Fruit fly (Drosophila melanogaster): ENCODE measurements around the gene CG45079.

Gene CG45079

DNA sequence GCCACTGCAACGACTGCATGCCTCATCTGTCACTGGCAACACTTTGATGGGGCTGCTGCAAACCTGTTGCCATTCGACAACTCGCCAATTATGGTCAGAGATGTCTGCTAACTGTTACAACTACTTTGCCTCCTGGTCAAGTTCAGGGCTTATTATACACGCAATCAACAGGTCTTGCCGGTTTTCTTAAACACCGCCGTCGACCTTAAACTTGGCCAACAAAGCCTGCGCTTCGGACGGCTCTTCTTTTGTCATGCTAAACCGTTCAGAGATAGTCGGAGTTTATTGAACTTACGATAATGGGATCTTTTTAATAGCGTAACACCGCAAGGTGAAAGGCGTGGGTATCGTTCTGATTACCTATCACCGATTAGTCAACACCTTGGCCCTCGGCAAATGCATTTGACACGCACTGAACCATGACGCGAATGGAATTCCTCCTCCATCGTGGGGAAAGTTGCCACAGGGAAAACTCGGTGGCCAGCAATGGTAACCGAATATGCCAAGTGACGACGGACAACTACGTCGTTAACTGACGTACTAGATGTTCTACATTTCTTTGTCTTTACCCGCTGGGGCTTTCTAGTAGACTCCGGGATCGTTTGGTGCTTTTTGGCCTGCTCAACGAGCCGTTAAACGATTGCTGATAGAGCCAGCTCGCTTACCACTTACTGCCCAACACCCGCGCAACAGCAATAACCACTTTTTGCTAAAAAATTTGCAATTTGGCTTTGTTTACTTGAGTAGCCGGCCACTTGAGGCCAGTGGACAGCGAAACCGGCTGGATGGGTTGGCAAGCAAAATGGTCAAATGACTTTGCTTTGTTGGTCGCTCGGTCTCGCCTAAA lies 13.2 kb upstream of the CG45079 start:
- TF ChIP-seq cnc (optimal IDR thresholded peaks at IDR 0.05), result no peak
- no peak for TF ChIP-seq pad (GFP tag; optimal IDR thresholded peaks at IDR 0.05)
- no peak for TF ChIP-seq kay (GFP tag; ENCODE audit: borderline replicate concordance)
- TF ChIP-seq CG33017 (tag; optimal IDR thresholded peaks at IDR 0.05), result no peak
- TF ChIP-seq CG12768 (GFP tag; optimal IDR thresholded peaks at IDR 0.05), result no peak
- TF ChIP-seq Mnt (GFP tag; optimal IDR thresholded peaks at IDR 0.05), result no peak
- TF ChIP-seq ovo (GFP tag; optimal IDR thresholded peaks at IDR 0.05), result no peak
- TF ChIP-seq CG5204 (GFP tag; optimal IDR thresholded peaks at IDR 0.05), result no peak
- no peak for TF ChIP-seq CG14711 (tag; optimal IDR thresholded peaks at IDR 0.05)
- TF ChIP-seq CG11617 (GFP tag; optimal IDR thresholded peaks at IDR 0.05), result no peak
- TF ChIP-seq Clk (GFP tag; optimal IDR thresholded peaks at IDR 0.05), result no peak
- TF ChIP-seq CG7101 (tag; optimal IDR thresholded peaks at IDR 0.05), result no peak
- no peak for TF ChIP-seq toe (GFP tag; optimal IDR thresholded peaks at IDR 0.05)
- TF ChIP-seq CG1620 (GFP tag; optimal IDR thresholded peaks at IDR 0.05), result no peak
- TF ChIP-seq tj (GFP tag; optimal IDR thresholded peaks at IDR 0.05), result no peak
- TF ChIP-seq Hr96 (GFP tag; optimal IDR thresholded peaks at IDR 0.05), result no peak

- TF ChIP-seq bab1 (GFP tag; optimal IDR thresholded peaks at IDR 0.05), result no peak
- peak; percentile 8 for TF ChIP-seq CG7045 (GFP tag; optimal IDR thresholded peaks at IDR 0.05)
- peak; percentile 17 for TF ChIP-seq CG11617 (GFP tag; optimal IDR thresholded peaks at IDR 0.05)
- TF ChIP-seq Crg-1 (GFP tag; optimal IDR thresholded peaks at IDR 0.05), result peak; percentile 68
- no peak for TF ChIP-seq CG14711 (tag; optimal IDR thresholded peaks at IDR 0.05)
- TF ChIP-seq CG33017 (tag; optimal IDR thresholded peaks at IDR 0.05), result peak; percentile 47
- TF ChIP-seq CG1620 (GFP tag; optimal IDR thresholded peaks at IDR 0.05), result no peak
- peak; percentile 88 for TF ChIP-seq tj (GFP tag; optimal IDR thresholded peaks at IDR 0.05)
- peak; percentile 53 for TF ChIP-seq cic (GFP tag; optimal IDR thresholded peaks at IDR 0.05)
- peak; percentile 58 for TF ChIP-seq ovo (GFP tag; optimal IDR thresholded peaks at IDR 0.05)
- peak; percentile 38 for TF ChIP-seq CG7101 (tag; optimal IDR thresholded peaks at IDR 0.05)
Measured at dm6 chr3R:17115668-17116067, 8.6 kb upstream of the CG45079 start.

dm6 chr3R:17116231-17116630 lies 8.0 kb upstream of the CG45079 start:
- TF ChIP-seq CG11617 (GFP tag; optimal IDR thresholded peaks at IDR 0.05) (no peak), toe (GFP tag; optimal IDR thresholded peaks at IDR 0.05) (no peak), ovo (GFP tag; optimal IDR thresholded peaks at IDR 0.05) (no peak), kay (GFP tag; ENCODE audit: borderline replicate concordance) (peak; percentile 90), CG14711 (tag; optimal IDR thresholded peaks at IDR 0.05) (peak; percentile 43), CG12768 (GFP tag; optimal IDR thresholded peaks at IDR 0.05) (peak; percentile 30), CG7101 (tag; optimal IDR thresholded peaks at IDR 0.05) (peak; percentile 19)

- TF ChIP-seq pad (GFP tag; optimal IDR thresholded peaks at IDR 0.05) (no peak), Crg-1 (GFP tag; optimal IDR thresholded peaks at IDR 0.05) (no peak), CG33017 (tag; optimal IDR thresholded peaks at IDR 0.05) (no peak), cic (GFP tag; optimal IDR thresholded peaks at IDR 0.05) (no peak), bab1 (GFP tag; optimal IDR thresholded peaks at IDR 0.05) (no peak), Mnt (GFP tag; optimal IDR thresholded peaks at IDR 0.05) (no peak), Hr96 (GFP tag; optimal IDR thresholded peaks at IDR 0.05) (no peak), Clk (GFP tag; optimal IDR thresholded peaks at IDR 0.05) (no peak), toe (GFP tag; optimal IDR thresholded peaks at IDR 0.05) (no peak), CG1620 (GFP tag; optimal IDR thresholded peaks at IDR 0.05) (no peak)
Measured at dm6 chr3R:17117607-17118327, 6.5 kb upstream of the CG45079 start.

- TF ChIP-seq cnc (optimal IDR thresholded peaks at IDR 0.05), result no peak
- TF ChIP-seq ovo (GFP tag; optimal IDR thresholded peaks at IDR 0.05), result no peak
- peak; percentile 43 for TF ChIP-seq bab1 (GFP tag; optimal IDR thresholded peaks at IDR 0.05)
- no peak for TF ChIP-seq Hr96 (GFP tag; optimal IDR thresholded peaks at IDR 0.05)
- TF ChIP-seq Crg-1 (GFP tag; optimal IDR thresholded peaks at IDR 0.05), result no peak
- TF ChIP-seq CG11617 (GFP tag; optimal IDR thresholded peaks at IDR 0.05), result no peak
- no peak for TF ChIP-seq kay (GFP tag; ENCODE audit: borderline replicate concordance)
- TF ChIP-seq Clk (GFP tag; optimal IDR thresholded peaks at IDR 0.05), result no peak
- peak; percentile 6 for TF ChIP-seq CG12768 (GFP tag; optimal IDR thresholded peaks at IDR 0.05)
- TF ChIP-seq CG7045 (GFP tag; optimal IDR thresholded peaks at IDR 0.05), result no peak
- TF ChIP-seq pad (GFP tag; optimal IDR thresholded peaks at IDR 0.05), result no peak
- TF ChIP-seq CG14711 (tag; optimal IDR thresholded peaks at IDR 0.05), result no peak
- no peak for TF ChIP-seq CG1620 (GFP tag; optimal IDR thresholded peaks at IDR 0.05)
- TF ChIP-seq cic (GFP tag; optimal IDR thresholded peaks at IDR 0.05), result peak; percentile 11
- TF ChIP-seq Mnt (GFP tag; optimal IDR thresholded peaks at IDR 0.05), result peak; percentile 7
- no peak for TF ChIP-seq CG5204 (GFP tag; optimal IDR thresholded peaks at IDR 0.05)
- peak; percentile 3 for TF ChIP-seq CG7101 (tag; optimal IDR thresholded peaks at IDR 0.05)
- no peak for TF ChIP-seq toe (GFP tag; optimal IDR thresholded peaks at IDR 0.05)
- peak; percentile 2 for TF ChIP-seq CG33017 (tag; optimal IDR thresholded peaks at IDR 0.05)
- TF ChIP-seq tj (GFP tag; optimal IDR thresholded peaks at IDR 0.05), result peak; percentile 80
Measured at dm6 chr3R:17118917-17119378, 5.3 kb upstream of the CG45079 start.

DNA sequence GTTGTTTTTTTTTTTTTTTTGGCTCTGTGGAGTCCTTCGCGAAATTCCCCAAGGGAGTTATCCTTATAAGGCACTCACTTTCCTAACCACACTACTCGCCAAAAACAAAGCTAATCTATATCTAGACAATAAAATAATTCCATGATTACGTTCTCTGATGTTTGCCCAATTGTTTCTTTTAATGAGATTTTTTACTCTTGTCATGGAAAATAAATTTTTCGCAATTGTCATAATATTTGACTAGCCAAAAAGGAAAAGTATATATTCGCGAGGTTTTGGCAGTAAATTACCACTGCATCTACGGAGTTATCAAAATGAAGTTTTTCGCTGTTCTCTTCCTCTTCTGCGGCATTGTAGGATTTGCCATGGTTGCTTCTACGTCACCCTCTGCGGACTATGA lies 4.1 kb upstream of the CG45079 start, which contains the start of gene CG34278:
CG34278 (plus strand) TSS at position 301 of the 400 bp plus-strand sequence.
- no peak for TF ChIP-seq Crg-1 (GFP tag; optimal IDR thresholded peaks at IDR 0.05)
- TF ChIP-seq cnc (optimal IDR thresholded peaks at IDR 0.05), result no peak
- no peak for TF ChIP-seq pad (GFP tag; optimal IDR thresholded peaks at IDR 0.05)
- no peak for TF ChIP-seq CG11617 (GFP tag; optimal IDR thresholded peaks at IDR 0.05)
- TF ChIP-seq CG5204 (GFP tag; optimal IDR thresholded peaks at IDR 0.05), result no peak
- no peak for TF ChIP-seq CG12768 (GFP tag; optimal IDR thresholded peaks at IDR 0.05)
- TF ChIP-seq CG7101 (tag; optimal IDR thresholded peaks at IDR 0.05), result no peak
- TF ChIP-seq CG14711 (tag; optimal IDR thresholded peaks at IDR 0.05), result no peak
- no peak for TF ChIP-seq CG1620 (GFP tag; optimal IDR thresholded peaks at IDR 0.05)
- no peak for TF ChIP-seq bab1 (GFP tag; optimal IDR thresholded peaks at IDR 0.05)
- no peak for TF ChIP-seq CG33017 (tag; optimal IDR thresholded peaks at IDR 0.05)

Data from whole organism, adult.